Worm (Caenorhabditis elegans) whole organism, young adult: Measurements from ENCODE around the gene lin-15B.

Source experiments
- B0019.2 ChIP-seq: fragments of 200-800 bp; sonication (Bioruptor generic); conservative IDR thresholded peaks from 2 replicates; pipeline ENCODE4 v1.3.6; 2022; ENCODE audit warnings: missing genetic modification reagents, missing genetic modification characterization, missing compliant biosample characterization
- B0035.1 ChIP-seq: sonication (generic microtip); optimal IDR thresholded peaks from 2 replicates; lab custom pipeline; 2016; ENCODE audit warnings: missing genetic modification characterization, mild to moderate bottlenecking, missing compliant biosample characterization, missing genotype, missing genetic modification reagents
- B0261.1 ChIP-seq: sonication (generic microtip); optimal IDR thresholded peaks from 2 replicates; lab custom pipeline; 2016; ENCODE audit warnings: mild to moderate bottlenecking, missing genetic modification characterization, moderate library complexity, missing compliant biosample characterization
- B0336.3 ChIP-seq: fragments of 200-800 bp; sonication (Bioruptor generic); IDR thresholded peaks from 2 replicates; pipeline ENCODE4 v1.3.6; 2022; ENCODE audit warnings: missing genetic modification characterization, missing compliant biosample characterization
- F10E7.11 ChIP-seq: sonication (generic microtip); optimal IDR thresholded peaks from 2 replicates; lab custom pipeline; 2017; ENCODE audit warnings: mild to moderate bottlenecking, missing genetic modification characterization, moderate library complexity, missing compliant biosample characterization
- F22D6.2 ChIP-seq: sonication (generic microtip); optimal IDR thresholded peaks from 2 replicates; lab custom pipeline; 2016; ENCODE audit warnings: mild to moderate bottlenecking, missing genetic modification characterization, missing compliant biosample characterization
- F23B12.7 ChIP-seq: sonication (generic microtip); optimal IDR thresholded peaks from 2 replicates; lab custom pipeline; 2017; ENCODE audit warnings: missing genetic modification characterization, mild to moderate bottlenecking, missing compliant biosample characterization, antibody characterized with exemption, moderate library complexity; ENCODE audit not compliant: insufficient read depth
- F49E8.2 ChIP-seq: sonication (generic microtip); optimal IDR thresholded peaks from 3 replicates; lab custom pipeline; 2017; ENCODE audit warnings: missing genetic modification characterization, mild to moderate bottlenecking, missing compliant biosample characterization, antibody characterized with exemption, moderate library complexity; ENCODE audit not compliant: insufficient read depth
- F57C9.4 ChIP-seq: sonication (generic microtip); optimal IDR thresholded peaks from 2 replicates; lab custom pipeline; 2017; ENCODE audit warnings: mild to moderate bottlenecking, missing genetic modification characterization, missing compliant biosample characterization
- K11D2.4 ChIP-seq: fragments of 200-800 bp; sonication (Bioruptor generic); IDR thresholded peaks from 2 replicates; pipeline ENCODE4 v1.3.6; 2022; ENCODE audit warnings: missing genetic modification reagents, missing genetic modification characterization, missing compliant biosample characterization
- akir-1 ChIP-seq: fragments of 200-800 bp; sonication (Bioruptor generic); optimal IDR thresholded peaks from 2 replicates; lab custom pipeline; 2018; ENCODE audit warnings: mild to moderate bottlenecking, missing genetic modification characterization, moderate library complexity, missing compliant biosample characterization
- ama-1 ChIP-seq, 3 experiments: fragments of 150-350 bp in 1 of 3; sonication (generic microtip) in 2 of 3; optimal IDR thresholded peaks; 2 replicates each; lab custom pipeline; 2014 to 2018; ENCODE audit warnings: missing biosample characterization in 2 of 3, missing genetic modification characterization in 2 of 3, missing genetic modification reagents in 2 of 3
- aptf-3 ChIP-seq: fragments of 200-800 bp; sonication (Bioruptor generic); IDR thresholded peaks from 2 replicates; pipeline ENCODE4 v1.3.6; 2022; ENCODE audit warnings: missing genetic modification characterization, missing compliant biosample characterization
- atf-7 ChIP-seq: sonication (generic microtip); optimal IDR thresholded peaks from 2 replicates; lab custom pipeline; 2017; ENCODE audit warnings: mild to moderate bottlenecking, missing genetic modification characterization, missing compliant biosample characterization
- attf-3 ChIP-seq: fragments of 200-800 bp; sonication (Bioruptor generic); conservative IDR thresholded peaks from 2 replicates; pipeline ENCODE4 v1.3.6; 2022; ENCODE audit warnings: missing genetic modification reagents, missing genetic modification characterization, missing compliant biosample characterization
- attf-5 ChIP-seq: fragments of 200-800 bp; sonication (Bioruptor generic); optimal IDR thresholded peaks from 2 replicates; lab custom pipeline; 2018; ENCODE audit warnings: mild to moderate bottlenecking, missing genetic modification characterization, missing compliant biosample characterization
- attf-6 ChIP-seq: fragments of 200-800 bp; sonication (Bioruptor generic); IDR thresholded peaks from 2 replicates; pipeline ENCODE4 v1.3.6; 2022; ENCODE audit warnings: missing genetic modification reagents, missing genetic modification characterization, missing compliant biosample characterization
- bed-1 ChIP-seq: fragments of 200-800 bp; sonication (Bioruptor generic); IDR thresholded peaks from 2 replicates; pipeline ENCODE4 v1.3.6; 2022; ENCODE audit warnings: missing genetic modification reagents, missing genetic modification characterization, missing compliant biosample characterization
- cebp-1 ChIP-seq, 2 experiments: fragments of 200-800 bp in 1 of 2; sonication (Bioruptor generic) in 1 of 2; sonication (generic microtip) in 1 of 2; IDR thresholded peaks in 1 of 2; optimal IDR thresholded peaks in 1 of 2; 2 replicates each; pipeline versions ENCODE4 v1.3.6 to Lab custom; 2017 to 2022; ENCODE audit warnings: missing compliant biosample characterization in 2 of 2, missing genetic modification characterization in 2 of 2, mild to moderate bottlenecking in 1 of 2, missing genetic modification reagents in 1 of 2, moderate library complexity in 1 of 2
- cebp-2 ChIP-seq: fragments of 200-800 bp; sonication (Bioruptor generic); IDR thresholded peaks from 2 replicates; pipeline ENCODE4 v1.3.6; 2022; ENCODE audit warnings: missing genetic modification characterization, missing compliant biosample characterization
- ceh-40 ChIP-seq: fragments of 200-800 bp; sonication (Bioruptor generic); IDR thresholded peaks from 2 replicates; pipeline ENCODE4 v1.3.6; 2022; ENCODE audit warnings: missing genetic modification characterization, missing compliant biosample characterization
- ceh-79 ChIP-seq: sonication (generic microtip); optimal IDR thresholded peaks from 2 replicates; lab custom pipeline; 2017; ENCODE audit warnings: mild to moderate bottlenecking, missing genetic modification characterization, missing compliant biosample characterization
- ceh-91 ChIP-seq: fragments of 200-800 bp; sonication (Bioruptor generic); IDR thresholded peaks from 2 replicates; pipeline ENCODE4 v1.3.6; 2022; ENCODE audit warnings: missing genetic modification reagents, missing genetic modification characterization, missing compliant biosample characterization
- die-1 ChIP-seq: sonication (generic microtip); optimal IDR thresholded peaks from 2 replicates; lab custom pipeline; 2016; ENCODE audit warnings: missing genotype, mild to moderate bottlenecking, missing genetic modification characterization, missing compliant biosample characterization
- egl-18 ChIP-seq: fragments of 200-800 bp; sonication (Bioruptor generic); IDR thresholded peaks from 2 replicates; pipeline ENCODE4 v1.3.6; 2022; ENCODE audit warnings: missing genetic modification reagents, missing genetic modification characterization, missing compliant biosample characterization
- gei-17 ChIP-seq: fragments of 200-800 bp; sonication (Bioruptor generic); optimal IDR thresholded peaks from 2 replicates; lab custom pipeline; 2018; ENCODE audit warnings: mild to moderate bottlenecking, missing genetic modification characterization, missing compliant biosample characterization
- hrde-1 ChIP-seq: sonication (generic microtip); optimal IDR thresholded peaks from 2 replicates; lab custom pipeline; 2016; ENCODE audit warnings: missing genetic modification characterization, mild to moderate bottlenecking, missing compliant biosample characterization, moderate library complexity, missing genotype, missing genetic modification reagents, borderline replicate concordance
- lag-1 ChIP-seq: fragments of 200-800 bp; sonication (Bioruptor generic); IDR thresholded peaks from 2 replicates; pipeline ENCODE4 v1.3.6; 2022; ENCODE audit warnings: missing genetic modification reagents, missing genetic modification characterization, missing compliant biosample characterization
- lin-35 ChIP-seq, 3 experiments: fragments of 150-350 bp in 2 of 3; sonication (generic microtip) in 1 of 3; optimal IDR thresholded peaks; 2 replicates each; lab custom pipeline; 2014 to 2018; ENCODE audit warnings: missing biosample characterization in 3 of 3, missing genetic modification characterization in 3 of 3, missing genetic modification reagents in 3 of 3
- lin-40 ChIP-seq: sonication (generic microtip); optimal IDR thresholded peaks from 2 replicates; lab custom pipeline; 2016; ENCODE audit warnings: missing genetic modification characterization, mild to moderate bottlenecking, missing compliant biosample characterization, missing genotype, missing genetic modification reagents
- lin-54 ChIP-seq: fragments of 200-800 bp; sonication (Bioruptor generic); optimal IDR thresholded peaks from 2 replicates; lab custom pipeline; 2018; ENCODE audit warnings: mild to moderate bottlenecking, missing genetic modification characterization, missing compliant biosample characterization
- madf-3 ChIP-seq: fragments of 200-800 bp; sonication (Bioruptor generic); IDR thresholded peaks from 2 replicates; pipeline ENCODE4 v1.3.6; 2022; ENCODE audit warnings: missing genetic modification reagents, missing genetic modification characterization, missing compliant biosample characterization
- mxl-1 ChIP-seq: sonication (generic microtip); optimal IDR thresholded peaks from 2 replicates; lab custom pipeline; 2016; ENCODE audit warnings: missing genetic modification characterization, missing compliant biosample characterization
- nfya-2 ChIP-seq: fragments of 200-800 bp; sonication (Bioruptor generic); IDR thresholded peaks from 2 replicates; pipeline ENCODE4 v1.3.6; 2022; ENCODE audit warnings: missing genetic modification reagents, missing genetic modification characterization, missing compliant biosample characterization
- nhr-179 ChIP-seq: sonication (generic microtip); optimal IDR thresholded peaks from 2 replicates; lab custom pipeline; 2016; ENCODE audit warnings: mild to moderate bottlenecking, missing genetic modification characterization, missing compliant biosample characterization
- nhr-80 ChIP-seq: sonication (generic microtip); optimal IDR thresholded peaks from 2 replicates; lab custom pipeline; 2016; ENCODE audit warnings: missing genetic modification characterization, missing compliant biosample characterization
- nhr-90 ChIP-seq: sonication (generic microtip); optimal IDR thresholded peaks from 2 replicates; lab custom pipeline; 2016; ENCODE audit warnings: missing genotype, mild to moderate bottlenecking, missing genetic modification characterization, missing compliant biosample characterization
- rec-8 ChIP-seq, 2 experiments: sonication (generic microtip); optimal IDR thresholded peaks; 2 replicates each; lab custom pipeline; 2016; ENCODE audit warnings: mild to moderate bottlenecking in 2 of 2, missing genetic modification characterization in 2 of 2, missing genetic modification reagents in 2 of 2, missing genotype in 2 of 2, missing biosample characterization in 1 of 2, missing compliant biosample characterization in 1 of 2, moderate library complexity in 1 of 2
- sdz-38 ChIP-seq: sonication (generic microtip); optimal IDR thresholded peaks from 2 replicates; lab custom pipeline; 2016; ENCODE audit warnings: missing genotype, missing genetic modification characterization, missing compliant biosample characterization
- somi-1 ChIP-seq: fragments of 200-800 bp; sonication (Bioruptor generic); optimal IDR thresholded peaks from 2 replicates; lab custom pipeline; 2018; ENCODE audit warnings: mild to moderate bottlenecking, missing genetic modification characterization, missing compliant biosample characterization
- sptf-2 ChIP-seq: fragments of 200-800 bp; sonication (Bioruptor generic); optimal IDR thresholded peaks from 2 replicates; lab custom pipeline; 2018; ENCODE audit warnings: mild to moderate bottlenecking, missing genetic modification characterization, missing compliant biosample characterization
- tbp1 ChIP-seq: fragments of 200-800 bp; sonication (Bioruptor generic); optimal IDR thresholded peaks from 2 replicates; lab custom pipeline; 2018; ENCODE audit warnings: mild to moderate bottlenecking, missing genetic modification characterization, missing compliant biosample characterization
- tbx-9 ChIP-seq: sonication (generic microtip); optimal IDR thresholded peaks from 2 replicates; lab custom pipeline; 2016; ENCODE audit warnings: borderline replicate concordance, missing genetic modification characterization, inconsistent platforms, missing compliant biosample characterization
- tlf-1 ChIP-seq: fragments of 200-800 bp; sonication (Bioruptor generic); optimal IDR thresholded peaks from 2 replicates; lab custom pipeline; 2018; ENCODE audit warnings: mild to moderate bottlenecking, missing genetic modification characterization, missing compliant biosample characterization
- unc-130 ChIP-seq: sonication (generic microtip); optimal IDR thresholded peaks from 2 replicates; lab custom pipeline; 2016; ENCODE audit warnings: missing genetic modification reagents, missing genetic modification characterization, missing compliant biosample characterization
- ztf-22 ChIP-seq: fragments of 200-800 bp; sonication (Bioruptor generic); optimal IDR thresholded peaks from 2 replicates; lab custom pipeline; 2018; ENCODE audit warnings: mild to moderate bottlenecking, missing genetic modification characterization, moderate library complexity, missing compliant biosample characterization
- ztf-25 ChIP-seq: fragments of 200-800 bp; sonication (Bioruptor generic); IDR thresholded peaks from 2 replicates; pipeline ENCODE4 v1.3.6; 2022; ENCODE audit warnings: missing genetic modification reagents, missing genetic modification characterization, missing compliant biosample characterization
- ztf-28 ChIP-seq: fragments of 200-800 bp; sonication (Bioruptor generic); IDR thresholded peaks from 2 replicates; pipeline ENCODE4 v1.3.6; 2022; ENCODE audit warnings: missing genetic modification reagents, missing genetic modification characterization, missing compliant biosample characterization

Gene lin-15B

DNA sequence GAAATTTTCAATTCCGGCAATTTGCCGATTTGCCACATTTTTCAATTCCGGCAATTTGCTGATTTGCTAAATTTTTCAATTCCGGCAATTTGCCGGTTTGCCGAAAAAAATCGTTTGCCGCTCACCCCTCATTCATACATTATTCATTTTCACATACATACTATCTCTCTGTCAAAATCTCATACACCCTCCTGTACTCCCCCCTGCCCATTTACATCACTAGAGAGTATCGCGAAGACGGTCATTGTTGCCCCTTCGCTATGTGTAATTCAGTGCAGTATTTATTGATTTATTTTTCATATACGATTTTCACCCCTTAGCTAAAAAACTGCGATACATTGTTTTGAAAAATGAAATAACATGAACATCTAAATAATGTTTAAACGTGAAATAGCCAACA is 10.5 kb downstream of the lin-15B start (continued):
- TF ChIP-seq lin-35 (GFP tag; optimal IDR thresholded peaks at IDR 0.05; lab: Kevin White, UChicago), result peak in 1 of 3 experiments; percentile 72
- TF ChIP-seq attf-6, result no peak
- TF ChIP-seq sptf-2 (GFP tag; lab: Kevin White, UChicago), result no peak
- peak; percentile 47 for TF ChIP-seq nhr-80 (tag; lab: Kevin White, UChicago)
- TF ChIP-seq B0336.3 (GFP tag; lab: Robert Waterston, UW), result peak; percentile 40; the same call in 1 of the 2 replicates
- TF ChIP-seq unc-130 (GFP tag; lab: Kevin White, UChicago), result no peak
- peak; percentile 93 for TF ChIP-seq gei-17 (GFP tag; lab: Kevin White, UChicago)
- TF ChIP-seq cebp-1 (GFP tag; IDR thresholded peaks at IDR 0.05; lab: Robert Waterston, UW), result no peak
- TF ChIP-seq cebp-1 (tag; optimal IDR thresholded peaks at IDR 0.05; lab: Kevin White, UChicago), result peak; percentile 66
- TF ChIP-seq F49E8.2 (tag; lab: Kevin White, UChicago), result no peak
- TF ChIP-seq tlf-1 (GFP tag; lab: Kevin White, UChicago), result no peak
- no peak for TF ChIP-seq attf-5
- no peak for TF ChIP-seq somi-1 (GFP tag; lab: Kevin White, UChicago)
- peak; percentile 67 for TF ChIP-seq tbp1 (GFP tag; lab: Kevin White, UChicago)
- no peak for TF ChIP-seq cebp-2 (GFP tag; lab: Robert Waterston, UW)
- TF ChIP-seq B0019.2 (GFP tag; lab: Robert Waterston, UW), result no peak
- TF ChIP-seq die-1 (tag; lab: Kevin White, UChicago), result no peak
- TF ChIP-seq B0035.1 (tag; lab: Kevin White, UChicago), result no peak
- no peak for TF ChIP-seq ztf-28 (GFP tag; lab: Robert Waterston, UW)
- TF ChIP-seq nhr-179 (tag; lab: Kevin White, UChicago), result no peak
- no peak for TF ChIP-seq nhr-90 (tag; lab: Kevin White, UChicago)
- TF ChIP-seq mxl-1, result no peak
- no peak for TF ChIP-seq aptf-3 (GFP tag; lab: Robert Waterston, UW)
- TF ChIP-seq F22D6.2 (tag; lab: Kevin White, UChicago), result peak; percentile 41
- TF ChIP-seq nfya-2 (GFP tag; lab: Robert Waterston, UW), result no peak
- no peak for TF ChIP-seq tbx-9 (tag; lab: Kevin White, UChicago)
- TF ChIP-seq ceh-40 (GFP tag; lab: Robert Waterston, UW), result no peak
- TF ChIP-seq bed-1 (GFP tag; lab: Robert Waterston, UW), result no peak
- no peak for TF ChIP-seq ama-1 (optimal IDR thresholded peaks at IDR 0.05; lab: Kevin White, UChicago)
- no peak for TF ChIP-seq ama-1 (GFP tag; optimal IDR thresholded peaks at IDR 0.05; lab: Kevin White, UChicago)
- TF ChIP-seq F57C9.4 (tag; lab: Kevin White, UChicago), result no peak
- peak; percentile 92 for TF ChIP-seq lin-40 (tag; lab: Kevin White, UChicago)
- TF ChIP-seq atf-7, result peak; percentile 8
- no peak for TF ChIP-seq F23B12.7 (tag; lab: Kevin White, UChicago)
- no peak for TF ChIP-seq sdz-38 (tag; lab: Kevin White, UChicago)
- TF ChIP-seq ceh-79 (tag; lab: Kevin White, UChicago), result no peak
- peak; percentile 42 for TF ChIP-seq B0261.1 (tag; lab: Kevin White, UChicago)
- no peak for TF ChIP-seq attf-3 (GFP tag; lab: Robert Waterston, UW)
- no peak for TF ChIP-seq ztf-22
- TF ChIP-seq hrde-1 (tag; lab: Kevin White, UChicago), result no peak
- no peak for TF ChIP-seq ztf-25 (GFP tag; lab: Robert Waterston, UW)
- TF ChIP-seq akir-1 (GFP tag; lab: Kevin White, UChicago), result no peak
- TF ChIP-seq ceh-91 (GFP tag; lab: Robert Waterston, UW), result no peak
- peak; percentile 32 for TF ChIP-seq lin-54 (GFP tag; lab: Kevin White, UChicago)
- TF ChIP-seq F10E7.11 (tag; lab: Kevin White, UChicago), result no peak
- TF ChIP-seq lag-1, result no peak
- TF ChIP-seq madf-3 (GFP tag; lab: Robert Waterston, UW), result no peak
- no peak for TF ChIP-seq egl-18
- no peak for TF ChIP-seq rec-8 (tag; optimal IDR thresholded peaks at IDR 0.05; lab: Kevin White, UChicago)
- TF ChIP-seq K11D2.4 (GFP tag; lab: Robert Waterston, UW), result peak; percentile 77
